Worm (Caenorhabditis elegans) whole organism, L4 larva: ENCODE results near the gene snr-3.

ENCODE experiments used
- R02D3.7 ChIP-seq: fragments of 150-350 bp; sonication (generic microtip); optimal IDR thresholded peaks from 3 replicates; lab custom pipeline; 2014; ENCODE audit warnings: missing biosample characterization, missing genetic modification characterization
- T20F7.1 ChIP-seq: fragments of 200-800 bp; sonication (Bioruptor generic); optimal IDR thresholded peaks from 2 replicates; lab custom pipeline; 2018; ENCODE audit warnings: mild to moderate bottlenecking, missing genetic modification characterization, missing compliant biosample characterization
- T26A8.4 ChIP-seq: fragments of 200-800 bp; sonication (Bioruptor generic); IDR thresholded peaks from 2 replicates; pipeline ENCODE4 v1.3.6; 2022; ENCODE audit warnings: missing genetic modification characterization, missing compliant biosample characterization
- Y105C5A.15 ChIP-seq: fragments of 200-800 bp; sonication (Bioruptor generic); IDR thresholded peaks from 2 replicates; pipeline ENCODE4 v1.3.6; 2022; ENCODE audit warnings: missing genetic modification characterization, missing compliant biosample characterization
- Y48G9A.11 ChIP-seq: fragments of 200-800 bp; sonication (Bioruptor generic); IDR thresholded peaks from 2 replicates; pipeline ENCODE4 v1.3.6; 2022; ENCODE audit warnings: missing genetic modification reagents, missing genetic modification characterization, missing compliant biosample characterization
- aly-2 ChIP-seq: sonication (generic microtip); optimal IDR thresholded peaks from 2 replicates; lab custom pipeline; 2018; ENCODE audit warnings: missing biosample characterization, missing genetic modification characterization
- arid-1 ChIP-seq: fragments of 200-800 bp; sonication (Bioruptor generic); conservative IDR thresholded peaks from 2 replicates; pipeline ENCODE4 v1.3.6; 2022; ENCODE audit warnings: missing genetic modification reagents, missing genetic modification characterization, missing compliant biosample characterization
- attf-4 ChIP-seq: sonication (generic microtip); optimal IDR thresholded peaks from 3 replicates; lab custom pipeline; 2017; ENCODE audit warnings: missing biosample characterization, missing genetic modification characterization
- ceh-62 ChIP-seq: sonication (generic microtip); optimal IDR thresholded peaks from 2 replicates; lab custom pipeline; 2017; ENCODE audit warnings: missing biosample characterization, missing genetic modification characterization
- ceh-82 ChIP-seq: sonication (generic microtip); optimal IDR thresholded peaks from 2 replicates; lab custom pipeline; 2017; ENCODE audit warnings: missing biosample characterization, missing genetic modification characterization
- ces-1 ChIP-seq: fragments of 150-350 bp; sonication (generic microtip); optimal IDR thresholded peaks from 4 replicates; lab custom pipeline; 2014; ENCODE audit warnings: missing biosample characterization, missing genetic modification reagents, missing genetic modification characterization
- cey-2 ChIP-seq: sonication (generic microtip); optimal IDR thresholded peaks from 3 replicates; lab custom pipeline; 2017; ENCODE audit warnings: missing genetic modification characterization, mild to moderate bottlenecking, missing compliant biosample characterization, antibody characterized with exemption, borderline replicate concordance; ENCODE audit not compliant: insufficient read depth
- daf-16 ChIP-seq, 3 experiments: sonication (generic microtip); optimal IDR thresholded peaks; 2 replicates each; lab custom pipeline; 2016 to 2017; ENCODE audit warnings: missing genetic modification characterization in 3 of 3, missing genetic modification reagents in 3 of 3, mild to moderate bottlenecking in 2 of 3, missing compliant biosample characterization in 2 of 3, missing biosample characterization in 1 of 3, moderate library complexity in 1 of 3
- dmd-6 ChIP-seq: fragments of 200-800 bp; sonication (Bioruptor generic); IDR thresholded peaks from 2 replicates; pipeline ENCODE4 v1.3.6; 2022; ENCODE audit warnings: missing genetic modification reagents, missing genetic modification characterization, missing compliant biosample characterization
- dmd-8 ChIP-seq: fragments of 200-800 bp; sonication (Bioruptor generic); IDR thresholded peaks from 2 replicates; pipeline ENCODE4 v1.3.6; 2022; ENCODE audit warnings: missing genetic modification characterization, missing compliant biosample characterization
- dmd-9 ChIP-seq: fragments of 200-800 bp; sonication (Bioruptor generic); IDR thresholded peaks from 2 replicates; pipeline ENCODE4 v1.3.6; 2022; ENCODE audit warnings: missing genetic modification reagents, missing genetic modification characterization, missing compliant biosample characterization
- dve-1 ChIP-seq: sonication (generic microtip); optimal IDR thresholded peaks from 2 replicates; lab custom pipeline; 2017; ENCODE audit warnings: antibody characterized with exemption, mild to moderate bottlenecking, missing genetic modification characterization, missing compliant biosample characterization; ENCODE audit not compliant: insufficient read depth
- fkh-10 ChIP-seq: fragments of 150-350 bp; optimal IDR thresholded peaks from 2 replicates; lab custom pipeline; 2014; ENCODE audit warnings: missing biosample characterization, missing genetic modification reagents, missing genetic modification characterization
- hlh-11 ChIP-seq: fragments of 200-800 bp; sonication (Bioruptor generic); optimal IDR thresholded peaks from 2 replicates; lab custom pipeline; 2018; ENCODE audit warnings: mild to moderate bottlenecking, missing genetic modification characterization, missing compliant biosample characterization
- hmg-1.1 ChIP-seq: fragments of 200-800 bp; sonication (Bioruptor generic); IDR thresholded peaks from 2 replicates; pipeline ENCODE4 v1.3.6; 2022; ENCODE audit warnings: missing genetic modification reagents, missing genetic modification characterization, missing compliant biosample characterization
- lin-1 ChIP-seq: fragments of 200-800 bp; sonication (Bioruptor generic); IDR thresholded peaks from 2 replicates; pipeline ENCODE4 v1.3.6; 2022; ENCODE audit warnings: missing genetic modification reagents, missing genetic modification characterization, missing compliant biosample characterization
- lin-29 ChIP-seq: fragments of 200-800 bp; sonication (Bioruptor generic); IDR thresholded peaks from 2 replicates; pipeline ENCODE4 v1.3.6; 2022; ENCODE audit warnings: missing genetic modification reagents, missing genetic modification characterization, missing compliant biosample characterization
- lin-38 ChIP-seq: fragments of 200-800 bp; sonication (Bioruptor generic); IDR thresholded peaks from 2 replicates; pipeline ENCODE4 v1.3.6; 2022; ENCODE audit warnings: missing genetic modification reagents, missing genetic modification characterization, missing compliant biosample characterization
- lir-3 ChIP-seq: sonication (generic microtip); optimal IDR thresholded peaks from 2 replicates; lab custom pipeline; 2016; ENCODE audit warnings: mild to moderate bottlenecking, missing genetic modification characterization, missing compliant biosample characterization
- mes-2 ChIP-seq: sonication (generic microtip); optimal IDR thresholded peaks from 2 replicates; lab custom pipeline; 2016; ENCODE audit warnings: missing genotype, mild to moderate bottlenecking, missing genetic modification characterization, missing compliant biosample characterization; ENCODE audit not compliant: poor library complexity, severe bottlenecking
- mxl-2 ChIP-seq: fragments of 200-800 bp; sonication (Bioruptor generic); conservative IDR thresholded peaks from 2 replicates; pipeline ENCODE4 v1.3.6; 2022; ENCODE audit warnings: missing genetic modification reagents, missing genetic modification characterization, missing compliant biosample characterization
- nhr-102 ChIP-seq: sonication (generic microtip); optimal IDR thresholded peaks from 2 replicates; lab custom pipeline; 2016; ENCODE audit warnings: mild to moderate bottlenecking, missing genetic modification characterization, moderate library complexity, missing compliant biosample characterization
- nhr-11 ChIP-seq: fragments of 150-350 bp; optimal IDR thresholded peaks from 2 replicates; lab custom pipeline; 2014; ENCODE audit warnings: missing biosample characterization, missing genetic modification characterization
- nhr-41 ChIP-seq: fragments of 200-800 bp; sonication (Bioruptor generic); IDR thresholded peaks from 2 replicates; pipeline ENCODE4 v1.3.6; 2022; ENCODE audit warnings: missing genetic modification reagents, missing genetic modification characterization, missing compliant biosample characterization
- nhr-76 ChIP-seq: fragments of 150-350 bp; optimal IDR thresholded peaks from 2 replicates; lab custom pipeline; 2014; ENCODE audit warnings: missing biosample characterization, missing genetic modification characterization
- nhr-77 ChIP-seq: fragments of 150-350 bp; optimal IDR thresholded peaks from 2 replicates; lab custom pipeline; 2014; ENCODE audit warnings: missing biosample characterization, missing genetic modification characterization
- pha-4 ChIP-seq, 2 experiments: fragments of 150-350 bp in 1 of 2; fragments of 200-800 bp in 1 of 2; sonication (Bioruptor generic) in 1 of 2; IDR thresholded peaks in 1 of 2; optimal IDR thresholded peaks in 1 of 2; 2 replicates each; pipeline versions ENCODE4 v1.3.6 to Lab custom; 2014 to 2022; ENCODE audit warnings: missing genetic modification characterization in 2 of 2, missing genetic modification reagents in 2 of 2, missing biosample characterization in 1 of 2, missing compliant biosample characterization in 1 of 2
- pqm-1 ChIP-seq: sonication (generic microtip); optimal IDR thresholded peaks from 2 replicates; lab custom pipeline; 2017; ENCODE audit warnings: missing biosample characterization, missing genetic modification characterization
- saeg-2 ChIP-seq: fragments of 200-800 bp; sonication (Bioruptor generic); IDR thresholded peaks from 2 replicates; pipeline ENCODE4 v1.3.6; 2022; ENCODE audit warnings: missing genetic modification reagents, missing genetic modification characterization, missing compliant biosample characterization
- snpc-1.2 ChIP-seq: fragments of 200-800 bp; sonication (Bioruptor generic); IDR thresholded peaks from 2 replicates; pipeline ENCODE4 v1.3.6; 2022; ENCODE audit warnings: missing genetic modification reagents, missing genetic modification characterization, missing compliant biosample characterization
- spr-1 ChIP-seq: sonication (generic microtip); optimal IDR thresholded peaks from 2 replicates; lab custom pipeline; 2016; ENCODE audit warnings: mild to moderate bottlenecking, missing genetic modification characterization, missing compliant biosample characterization
- spr-3 ChIP-seq: fragments of 200-800 bp; sonication (Bioruptor generic); optimal IDR thresholded peaks from 2 replicates; lab custom pipeline; 2018; ENCODE audit warnings: mild to moderate bottlenecking, missing genetic modification characterization, missing compliant biosample characterization
- unc-130 ChIP-seq: sonication (generic microtip); optimal IDR thresholded peaks from 2 replicates; lab custom pipeline; 2016; ENCODE audit warnings: missing genetic modification reagents, missing genetic modification characterization, missing compliant biosample characterization
- unc-39 ChIP-seq: sonication (generic microtip); optimal IDR thresholded peaks from 2 replicates; lab custom pipeline; 2017; ENCODE audit warnings: missing biosample characterization, missing genetic modification characterization
- unc-62 ChIP-seq, 3 experiments: fragments of 150-350 bp in 1 of 3; sonication (generic microtip); optimal IDR thresholded peaks in 2 of 3; peaks in 1 of 3; 1 replicate in 1 of 3; 2 replicates in 2 of 3; lab custom pipeline; 2014 to 2017; ENCODE audit warnings: missing biosample characterization in 3 of 3, missing genetic modification characterization in 3 of 3, missing genetic modification reagents in 3 of 3, missing genotype in 1 of 3
- zip-11 ChIP-seq: fragments of 200-800 bp; sonication (Bioruptor generic); IDR thresholded peaks from 2 replicates; pipeline ENCODE4 v1.3.6; 2022; ENCODE audit warnings: missing genetic modification characterization, missing compliant biosample characterization

Gene snr-3

DNA sequence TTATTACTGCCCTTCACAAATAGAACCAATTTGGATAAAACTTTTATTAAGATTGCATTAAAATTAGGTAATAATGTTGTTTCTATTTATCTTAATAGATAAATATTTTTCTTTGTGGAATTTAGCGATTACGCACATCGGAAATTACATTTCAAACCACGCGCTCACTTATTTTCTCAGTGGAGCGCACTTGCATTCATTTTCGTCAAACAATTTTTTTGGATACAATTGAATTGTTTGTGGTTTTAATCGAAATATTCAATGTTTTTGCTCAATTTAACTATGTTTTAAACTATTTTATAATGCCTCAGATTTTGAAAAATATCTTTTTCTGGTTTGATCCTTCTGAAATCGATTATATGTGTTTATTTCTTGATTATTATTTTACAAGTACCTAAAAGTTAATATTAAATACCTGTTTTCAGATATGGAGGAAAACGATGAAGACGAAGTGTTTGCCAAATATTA, 46.4 kb upstream of the snr-3 start, which contains the start of gene utp-20 (continued):
- TF ChIP-seq aly-2 (no peak), mxl-2 (GFP tag; lab: Robert Waterston, UW) (no peak), T26A8.4 (GFP tag; lab: Robert Waterston, UW) (no peak), unc-130 (GFP tag; lab: Kevin White, UChicago) (no peak), nhr-76 (no peak), pha-4 (GFP tag; IDR thresholded peaks at IDR 0.05; lab: Robert Waterston, UW) (no peak), pha-4 (tag; optimal IDR thresholded peaks at IDR 0.05; lab: Kevin White, UChicago) (peak; percentile 16)

DNA sequence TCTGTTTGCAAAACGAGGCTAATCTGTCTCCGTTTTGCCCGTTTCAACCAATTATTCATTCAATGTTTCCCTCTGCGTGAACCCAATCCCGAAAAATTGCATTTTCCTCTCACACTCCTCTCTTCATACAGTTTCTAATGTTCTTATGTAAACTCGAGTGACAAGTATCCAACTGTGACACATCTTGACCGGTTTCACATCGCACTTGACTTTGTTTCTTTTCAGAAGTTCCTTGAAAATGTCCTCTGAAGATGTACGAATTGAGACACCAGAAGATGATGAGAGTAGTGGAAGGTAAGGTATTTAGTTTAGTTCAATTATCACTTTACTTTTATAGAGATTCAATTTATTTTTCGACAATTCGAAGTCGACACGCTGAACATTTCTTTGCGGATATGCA, 42.4 kb upstream of the snr-3 start, which contains the start of gene abcx-1:
TSS of gene abcx-1 (plus strand) at position 224 of the 400 bp plus-strand sequence.
- TF ChIP-seq unc-62 (GFP tag; optimal IDR thresholded peaks at IDR 0.05 in 1 of 2; lab: Kevin White, UChicago) (peak in 1 of 2 experiments; percentile 91), unc-62 (tag; optimal IDR thresholded peaks at IDR 0.05; lab: Kevin White, UChicago) (no peak), Y48G9A.11 (no peak)
- TF ChIP-seq, all 104 proteins: peak for 1

DNA sequence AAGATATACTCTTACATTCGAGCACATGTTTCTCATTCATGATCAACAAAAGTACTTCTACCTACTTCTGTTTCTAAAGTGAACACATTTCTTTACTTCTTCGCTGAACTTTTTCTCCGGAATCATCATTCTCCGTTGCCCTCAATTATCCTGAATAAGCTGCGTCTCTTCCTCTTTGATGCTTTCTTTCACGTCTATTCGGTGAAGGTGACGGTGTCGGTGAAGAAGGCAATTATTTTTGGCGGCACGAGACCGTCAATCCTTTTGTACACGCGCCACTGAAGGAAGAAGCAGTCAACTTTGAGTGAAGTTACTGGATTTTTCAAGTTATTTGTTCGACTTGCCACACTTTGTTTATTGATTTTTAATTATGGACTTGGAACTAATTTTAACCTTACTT, 42.0 kb upstream of the snr-3 start, which contains the start of gene abch-1:
TSS of gene abch-1 (minus strand) at position 101 of the 400 bp plus-strand sequence.
- TF ChIP-seq lin-29 (GFP tag; lab: Robert Waterston, UW) (no peak), nhr-102 (tag; lab: Kevin White, UChicago) (no peak), cey-2 (tag; lab: Kevin White, UChicago) (no peak), Y105C5A.15 (GFP tag; lab: Robert Waterston, UW) (no peak), fkh-10 (GFP tag; lab: Kevin White, UChicago) (no peak), nhr-76 (no peak), pqm-1 (tag; lab: Kevin White, UChicago) (no peak)

DNA sequence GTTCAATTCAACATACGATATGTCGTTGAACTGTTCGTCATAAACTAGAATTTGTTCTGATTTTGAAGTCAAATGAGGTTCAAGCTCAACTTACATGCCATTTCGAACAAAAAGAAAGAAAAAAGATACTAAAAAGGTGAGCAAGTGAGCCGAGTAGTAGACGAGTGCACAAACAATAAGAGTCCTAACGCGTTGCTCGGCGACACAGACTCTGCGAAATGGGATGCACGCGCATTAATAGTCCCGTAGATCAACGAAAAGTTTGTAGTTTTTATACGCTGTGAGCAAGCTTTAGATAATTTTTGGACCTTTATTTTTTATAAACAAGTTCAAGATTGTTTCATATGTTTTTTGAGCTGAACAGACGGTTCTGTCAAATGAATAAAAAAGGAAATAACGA, 39.1 kb upstream of the snr-3 start, which contains the start of gene C56E6.4:
TSS of gene C56E6.4 (minus strand) at position 101 of the 400 bp plus-strand sequence.
- TF ChIP-seq Y48G9A.11 (no peak), dmd-8 (GFP tag; lab: Robert Waterston, UW) (no peak), hlh-11 (tag; lab: Kevin White, UChicago) (no peak), unc-39 (no peak), ceh-62 (tag; lab: Kevin White, UChicago) (no peak), nhr-76 (no peak), arid-1 (GFP tag; lab: Robert Waterston, UW) (no peak), lin-1 (GFP tag; lab: Robert Waterston, UW) (no peak), zip-11 (no peak), R02D3.7 (tag; lab: Kevin White, UChicago) (no peak), ceh-82 (tag; lab: Kevin White, UChicago) (no peak), hmg-1.1 (no peak), lir-3 (tag; lab: Kevin White, UChicago) (no peak), T20F7.1 (no peak), cey-2 (tag; lab: Kevin White, UChicago) (no peak), snpc-1.2 (no peak), dve-1 (tag; lab: Kevin White, UChicago) (no peak), ces-1 (GFP tag; lab: Kevin White, UChicago) (no peak)

DNA sequence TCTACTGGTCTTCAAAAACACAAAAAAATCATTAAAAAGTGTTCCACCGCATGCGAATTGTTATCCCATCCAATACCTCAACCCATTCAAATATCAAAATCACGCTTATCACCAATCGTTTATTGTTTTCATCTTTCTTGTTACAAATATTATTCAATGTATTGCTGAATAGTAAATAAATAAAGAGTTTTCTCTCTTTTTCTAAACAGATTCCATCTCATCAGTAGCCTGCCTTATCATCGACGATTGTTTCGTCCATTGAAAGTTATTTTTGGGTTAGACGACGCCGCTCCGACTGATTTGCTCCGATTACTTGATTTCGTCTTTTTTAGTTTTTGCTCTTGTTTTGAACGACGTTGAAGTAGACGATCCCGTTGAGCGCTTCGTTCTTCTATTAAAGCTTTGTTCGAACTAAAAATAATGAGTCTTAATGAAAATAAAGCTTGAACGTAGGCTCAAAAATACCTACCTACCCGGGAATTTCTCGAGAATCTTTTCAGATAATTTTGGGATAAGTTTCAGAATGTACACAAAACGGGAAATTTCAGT, 36.6 kb upstream of the snr-3 start:
- no peak for TF ChIP-seq hmg-1.1
- TF ChIP-seq hlh-11 (tag; lab: Kevin White, UChicago), result no peak
- TF ChIP-seq mes-2 (tag; lab: Kevin White, UChicago), result no peak
- TF ChIP-seq nhr-11 (tag; lab: Kevin White, UChicago), result no peak
- no peak for TF ChIP-seq lir-3 (tag; lab: Kevin White, UChicago)
- no peak for TF ChIP-seq dmd-6 (GFP tag; lab: Robert Waterston, UW)
- no peak for TF ChIP-seq nhr-77 (tag; lab: Kevin White, UChicago)
- TF ChIP-seq attf-4, result no peak
- no peak for TF ChIP-seq ces-1 (GFP tag; lab: Kevin White, UChicago)
- TF ChIP-seq spr-1, result no peak
- TF ChIP-seq nhr-76, result no peak
- no peak for TF ChIP-seq saeg-2 (GFP tag; lab: Robert Waterston, UW)
- no peak for TF ChIP-seq dmd-9
- no peak for TF ChIP-seq unc-39
- peak; percentile 34; the same call in 1 of the 2 replicates for TF ChIP-seq lin-38
- TF ChIP-seq spr-3 (GFP tag; lab: Kevin White, UChicago), result no peak
- no peak for TF ChIP-seq nhr-41 (GFP tag; lab: Robert Waterston, UW)
- TF ChIP-seq daf-16 (GFP tag; optimal IDR thresholded peaks at IDR 0.05; lab: Kevin White, UChicago), result no peak
- peak; percentile 91 for TF ChIP-seq daf-16 (tag; optimal IDR thresholded peaks at IDR 0.05; lab: Kevin White, UChicago)
